Worm (Caenorhabditis elegans) whole organism, late embryonic: Measurements from ENCODE around the gene srd-26.

Experiments
- F13H6.1 ChIP-seq: sonication (generic microtip); optimal IDR thresholded peaks from 2 replicates; lab custom pipeline; 2016; ENCODE audit warnings: missing genetic modification characterization, missing compliant biosample characterization
- K02D7.2 ChIP-seq: sonication (generic microtip); optimal IDR thresholded peaks from 2 replicates; lab custom pipeline; 2017; ENCODE audit warnings: mild to moderate bottlenecking, missing genetic modification characterization, missing compliant biosample characterization
- T23F11.4 ChIP-seq: fragments of 200-800 bp; sonication (Bioruptor generic); optimal IDR thresholded peaks from 2 replicates; lab custom pipeline; 2018; ENCODE audit warnings: mild to moderate bottlenecking, missing genetic modification characterization, missing compliant biosample characterization
- ahr-1 ChIP-seq: sonication (generic microtip); optimal IDR thresholded peaks from 2 replicates; lab custom pipeline; 2016; ENCODE audit warnings: missing genetic modification characterization, missing compliant biosample characterization
- ceh-18 ChIP-seq: sonication (generic microtip); optimal IDR thresholded peaks from 2 replicates; lab custom pipeline; 2016; ENCODE audit warnings: missing genetic modification characterization, missing compliant biosample characterization
- ceh-2 ChIP-seq: sonication (generic microtip); optimal IDR thresholded peaks from 2 replicates; lab custom pipeline; 2016; ENCODE audit warnings: missing genotype, missing genetic modification characterization, missing compliant biosample characterization
- ceh-22 ChIP-seq: sonication (generic microtip); optimal IDR thresholded peaks from 2 replicates; lab custom pipeline; 2017; ENCODE audit warnings: missing biosample characterization, missing genetic modification characterization
- ceh-24 ChIP-seq: sonication (generic microtip); optimal IDR thresholded peaks from 2 replicates; lab custom pipeline; 2016; ENCODE audit warnings: mild to moderate bottlenecking, missing genetic modification characterization, missing compliant biosample characterization
- ceh-31 ChIP-seq: sonication (generic microtip); optimal IDR thresholded peaks from 2 replicates; lab custom pipeline; 2016; ENCODE audit warnings: missing genetic modification characterization, missing compliant biosample characterization
- ceh-34 ChIP-seq: sonication (generic microtip); optimal IDR thresholded peaks from 2 replicates; lab custom pipeline; 2016; ENCODE audit warnings: mild to moderate bottlenecking, missing genetic modification characterization, missing compliant biosample characterization
- ceh-45 ChIP-seq: fragments of 200-800 bp; sonication (Bioruptor generic); IDR thresholded peaks from 2 replicates; pipeline ENCODE4 v1.3.6; 2022; ENCODE audit warnings: missing genetic modification reagents, missing genetic modification characterization, missing compliant biosample characterization
- ceh-9 ChIP-seq: sonication (generic microtip); optimal IDR thresholded peaks from 2 replicates; lab custom pipeline; 2016; ENCODE audit warnings: mild to moderate bottlenecking, missing genetic modification characterization, inconsistent platforms, missing compliant biosample characterization
- che-1 ChIP-seq: sonication (generic microtip); optimal IDR thresholded peaks from 2 replicates; lab custom pipeline; 2016; ENCODE audit warnings: mild to moderate bottlenecking, missing genetic modification characterization, missing compliant biosample characterization
- dmd-4 ChIP-seq: sonication (generic microtip); optimal IDR thresholded peaks from 2 replicates; lab custom pipeline; 2016; ENCODE audit warnings: borderline replicate concordance, missing genetic modification characterization, missing compliant biosample characterization
- elt-4 ChIP-seq: sonication (generic microtip); optimal IDR thresholded peaks from 2 replicates; lab custom pipeline; 2016; ENCODE audit warnings: missing genetic modification characterization, missing compliant biosample characterization
- ets-4 ChIP-seq: sonication (generic microtip); optimal IDR thresholded peaks from 2 replicates; lab custom pipeline; 2016; ENCODE audit warnings: missing genetic modification characterization, missing compliant biosample characterization
- fax-1 ChIP-seq: sonication (generic microtip); optimal IDR thresholded peaks from 2 replicates; lab custom pipeline; 2016; ENCODE audit warnings: missing genotype, missing genetic modification characterization, missing compliant biosample characterization
- fkh-6 ChIP-seq: sonication (generic microtip); optimal IDR thresholded peaks from 2 replicates; lab custom pipeline; 2016; ENCODE audit warnings: missing genetic modification characterization, missing compliant biosample characterization
- hlh-13 ChIP-seq: fragments of 200-800 bp; sonication (Bioruptor generic); optimal IDR thresholded peaks from 2 replicates; lab custom pipeline; 2018; ENCODE audit warnings: mild to moderate bottlenecking, missing genetic modification characterization, missing compliant biosample characterization
- hlh-15 ChIP-seq: sonication (generic microtip); optimal IDR thresholded peaks from 2 replicates; lab custom pipeline; 2016; ENCODE audit warnings: missing genetic modification characterization, missing compliant biosample characterization
- hlh-8 ChIP-seq: sonication (generic microtip); optimal IDR thresholded peaks from 2 replicates; lab custom pipeline; 2016; ENCODE audit warnings: missing genotype, missing genetic modification characterization, missing compliant biosample characterization
- lim-6 ChIP-seq: sonication (generic microtip); optimal IDR thresholded peaks from 2 replicates; lab custom pipeline; 2016; ENCODE audit warnings: missing genetic modification characterization, missing compliant biosample characterization
- lin-11 ChIP-seq: fragments of 200-800 bp; sonication (Bioruptor generic); optimal IDR thresholded peaks from 2 replicates; lab custom pipeline; 2018; ENCODE audit warnings: mild to moderate bottlenecking, missing genetic modification characterization, missing compliant biosample characterization
- mec-3 ChIP-seq: sonication (generic microtip); optimal IDR thresholded peaks from 2 replicates; lab custom pipeline; 2016; ENCODE audit warnings: borderline replicate concordance, missing genetic modification characterization, missing compliant biosample characterization
- nhr-232 ChIP-seq: sonication (generic microtip); optimal IDR thresholded peaks from 2 replicates; lab custom pipeline; 2016; ENCODE audit warnings: missing genetic modification characterization, missing compliant biosample characterization
- odd-2 ChIP-seq: sonication (generic microtip); optimal IDR thresholded peaks from 2 replicates; lab custom pipeline; 2017; ENCODE audit warnings: antibody characterized with exemption, mild to moderate bottlenecking, missing genetic modification characterization, missing compliant biosample characterization
- pag-3 ChIP-seq: sonication (generic microtip); optimal IDR thresholded peaks from 2 replicates; lab custom pipeline; 2016; ENCODE audit warnings: missing compliant biosample characterization, missing genetic modification characterization, borderline replicate concordance
- pat-9 ChIP-seq: fragments of 200-800 bp; sonication (Bioruptor generic); optimal IDR thresholded peaks from 2 replicates; lab custom pipeline; 2018; ENCODE audit warnings: mild to moderate bottlenecking, missing genetic modification characterization, moderate library complexity, missing compliant biosample characterization
- pax-1 ChIP-seq: fragments of 150-350 bp; optimal IDR thresholded peaks from 2 replicates; lab custom pipeline; 2014; ENCODE audit warnings: missing biosample characterization, missing genetic modification characterization
- pha-2 ChIP-seq: sonication (generic microtip); optimal IDR thresholded peaks from 2 replicates; lab custom pipeline; 2017; ENCODE audit warnings: mild to moderate bottlenecking, missing genetic modification characterization, missing compliant biosample characterization
- pha-4 ChIP-seq: fragments of 150-350 bp; optimal IDR thresholded peaks from 2 replicates; lab custom pipeline; 2018; ENCODE audit warnings: missing biosample characterization, missing genetic modification reagents, missing genetic modification characterization
- ref-2 ChIP-seq: sonication (generic microtip); optimal IDR thresholded peaks from 2 replicates; lab custom pipeline; 2016; ENCODE audit warnings: missing genetic modification characterization, missing compliant biosample characterization
- rnt-1 ChIP-seq: sonication (generic microtip); optimal IDR thresholded peaks from 2 replicates; lab custom pipeline; 2016; ENCODE audit warnings: missing genetic modification characterization, missing compliant biosample characterization
- sox-4 ChIP-seq: sonication (generic microtip); optimal IDR thresholded peaks from 2 replicates; lab custom pipeline; 2017; ENCODE audit warnings: mild to moderate bottlenecking, missing genetic modification characterization, inconsistent platforms, missing compliant biosample characterization
- syd-9 ChIP-seq: sonication (generic microtip); optimal IDR thresholded peaks from 2 replicates; lab custom pipeline; 2016; ENCODE audit warnings: mild to moderate bottlenecking, missing genetic modification characterization, moderate library complexity, missing compliant biosample characterization
- tbx-2 ChIP-seq: sonication (generic microtip); optimal IDR thresholded peaks from 2 replicates; lab custom pipeline; 2016; ENCODE audit warnings: missing genetic modification characterization, missing compliant biosample characterization
- tbx-7 ChIP-seq: sonication (generic microtip); optimal IDR thresholded peaks from 2 replicates; lab custom pipeline; 2016; ENCODE audit warnings: missing genotype, missing genetic modification characterization, missing compliant biosample characterization
- ttx-3 ChIP-seq: sonication (generic microtip); optimal IDR thresholded peaks from 2 replicates; lab custom pipeline; 2016; ENCODE audit warnings: missing genetic modification reagents, missing genetic modification characterization, missing compliant biosample characterization
- unc-3 ChIP-seq, 2 experiments: fragments of 200-800 bp in 1 of 2; sonication (Bioruptor generic) in 1 of 2; sonication (generic microtip) in 1 of 2; conservative IDR thresholded peaks in 1 of 2; optimal IDR thresholded peaks in 1 of 2; 2 replicates each; pipeline versions ENCODE4 v1.3.6 to Lab custom; 2016 to 2022; ENCODE audit warnings: missing compliant biosample characterization in 2 of 2, missing genetic modification characterization in 2 of 2, missing genetic modification reagents in 1 of 2
- unc-42 ChIP-seq: sonication (generic microtip); optimal IDR thresholded peaks from 2 replicates; lab custom pipeline; 2016; ENCODE audit warnings: missing genotype, missing genetic modification characterization, missing compliant biosample characterization
- unc-55 ChIP-seq: sonication (generic microtip); optimal IDR thresholded peaks from 2 replicates; lab custom pipeline; 2017; ENCODE audit warnings: missing biosample characterization, missing genetic modification reagents, missing genetic modification characterization
- zip-5 ChIP-seq: sonication (generic microtip); optimal IDR thresholded peaks from 2 replicates; lab custom pipeline; 2016; ENCODE audit warnings: missing genetic modification characterization, missing compliant biosample characterization
- ztf-16 ChIP-seq: sonication (generic microtip); optimal IDR thresholded peaks from 2 replicates; lab custom pipeline; 2017; ENCODE audit warnings: missing genetic modification characterization, missing compliant biosample characterization

The srd-26 gene

ce11 chrV:14166630-14167029, 3.8 kb upstream of the srd-26 start, which contains the start of gene cest-1.1:
TSS of gene cest-1.1 (minus strand) at chrV:14166730.
- no peak for TF ChIP-seq hlh-15
- TF ChIP-seq fkh-6: no peak
- no peak for TF ChIP-seq elt-4 (tag; lab: Kevin White, UChicago)
- TF ChIP-seq ttx-3: no peak
- TF ChIP-seq ceh-45 (GFP tag; lab: Robert Waterston, UW): no peak
- TF ChIP-seq unc-42 (tag; lab: Kevin White, UChicago): no peak
- TF ChIP-seq ceh-22 (tag; lab: Kevin White, UChicago): no peak
- TF ChIP-seq lin-11 (tag; lab: Kevin White, UChicago): no peak
- TF ChIP-seq ahr-1 (tag; lab: Kevin White, UChicago): no peak
- no peak for TF ChIP-seq unc-3 (GFP tag; conservative IDR thresholded peaks at IDR 0.05; lab: Robert Waterston, UW)
- no peak for TF ChIP-seq unc-3 (tag; optimal IDR thresholded peaks at IDR 0.05; lab: Kevin White, UChicago)
- TF ChIP-seq nhr-232 (tag; lab: Kevin White, UChicago): no peak
- no peak for TF ChIP-seq ceh-31
- TF ChIP-seq T23F11.4 (GFP tag; lab: Kevin White, UChicago): no peak
- TF ChIP-seq, all 69 proteins: peak for 0

- TF ChIP-seq mec-3 (tag; lab: Kevin White, UChicago) (no peak), ceh-24 (tag; lab: Kevin White, UChicago) (no peak), ceh-22 (tag; lab: Kevin White, UChicago) (no peak), ttx-3 (no peak), tbx-2 (tag; lab: Kevin White, UChicago) (no peak), pha-2 (tag; lab: Kevin White, UChicago) (no peak), tbx-7 (no peak), ceh-9 (tag; lab: Kevin White, UChicago) (no peak), pag-3 (no peak), hlh-13 (GFP tag; lab: Kevin White, UChicago) (no peak), lim-6 (tag; lab: Kevin White, UChicago) (no peak), ceh-2 (tag; lab: Kevin White, UChicago) (no peak), odd-2 (no peak), elt-4 (tag; lab: Kevin White, UChicago) (no peak), pat-9 (no peak), zip-5 (tag; lab: Kevin White, UChicago) (no peak), K02D7.2 (tag; lab: Kevin White, UChicago) (no peak), ceh-18 (tag; lab: Kevin White, UChicago) (no peak), ceh-34 (tag; lab: Kevin White, UChicago) (no peak), hlh-15 (no peak)
Measured at ce11 chrV:14165745-14166144, 2.9 kb upstream of the srd-26 start.

- TF ChIP-seq pax-1 (tag; lab: Kevin White, UChicago): no peak
- TF ChIP-seq ztf-16 (tag; lab: Kevin White, UChicago): no peak
- TF ChIP-seq hlh-8 (tag; lab: Kevin White, UChicago): no peak
- TF ChIP-seq fax-1 (tag; lab: Kevin White, UChicago): no peak
- no peak for TF ChIP-seq ets-4 (tag; lab: Kevin White, UChicago)
- no peak for TF ChIP-seq zip-5 (tag; lab: Kevin White, UChicago)
- no peak for TF ChIP-seq pha-2 (tag; lab: Kevin White, UChicago)
Measured at ce11 chrV:14160698-14161097, 2.1 kb downstream of the srd-26 start, which contains the start of gene cest-1.2. TSS of gene cest-1.2 (minus strand) at chrV:14160862.

- TF ChIP-seq ceh-45 (GFP tag; lab: Robert Waterston, UW) (no peak), ref-2 (tag; lab: Kevin White, UChicago) (no peak)
Measured at ce11 chrV:14156468-14156867, 6.3 kb downstream of the srd-26 start, which contains the start of gene AH10.2. TSS of gene AH10.2 (plus strand) at chrV:14156768.

- TF ChIP-seq ceh-34 (tag; lab: Kevin White, UChicago): peak; percentile 83
- no peak for TF ChIP-seq pha-4 (tag; lab: Kevin White, UChicago)
- TF ChIP-seq syd-9 (tag; lab: Kevin White, UChicago): peak; percentile 30
- peak; percentile 72 for TF ChIP-seq pat-9
- no peak for TF ChIP-seq ceh-31
- no peak for TF ChIP-seq unc-42 (tag; lab: Kevin White, UChicago)
- TF ChIP-seq che-1 (tag; lab: Kevin White, UChicago): no peak
- TF ChIP-seq F13H6.1 (tag; lab: Kevin White, UChicago): no peak
- TF ChIP-seq odd-2: no peak
- no peak for TF ChIP-seq dmd-4 (tag; lab: Kevin White, UChicago)
- peak; percentile 49 for TF ChIP-seq rnt-1
- no peak for TF ChIP-seq sox-4 (tag; lab: Kevin White, UChicago)
- TF ChIP-seq unc-55 (GFP tag; lab: Kevin White, UChicago): peak; percentile 76
- TF ChIP-seq ceh-18 (tag; lab: Kevin White, UChicago): peak; percentile 46
Measured at ce11 chrV:14153615-14154014, 9.2 kb downstream of the srd-26 start.
